Worm (Caenorhabditis elegans) whole organism, L1 larva: ENCODE results near the gene srw-7.

Source experiments
- aha-1 ChIP-seq: fragments of 150-350 bp; optimal IDR thresholded peaks from 2 replicates; lab custom pipeline; 2014; ENCODE audit warnings: missing biosample characterization, missing genetic modification characterization
- fkh-10 ChIP-seq: sonication (generic microtip); optimal IDR thresholded peaks from 2 replicates; lab custom pipeline; 2017; ENCODE audit warnings: missing biosample characterization, missing genetic modification reagents, missing genetic modification characterization
- nhr-77 ChIP-seq: fragments of 150-350 bp; optimal IDR thresholded peaks from 2 replicates; lab custom pipeline; 2014; ENCODE audit warnings: missing biosample characterization, missing genetic modification characterization
- pqm-1 ChIP-seq: sonication (generic microtip); optimal IDR thresholded peaks from 3 replicates; lab custom pipeline; 2017; ENCODE audit warnings: missing biosample characterization, missing genetic modification characterization
- tbx-2 ChIP-seq: sonication (generic microtip); optimal IDR thresholded peaks from 2 replicates; lab custom pipeline; 2016; ENCODE audit warnings: missing genetic modification characterization, missing compliant biosample characterization

DNA sequence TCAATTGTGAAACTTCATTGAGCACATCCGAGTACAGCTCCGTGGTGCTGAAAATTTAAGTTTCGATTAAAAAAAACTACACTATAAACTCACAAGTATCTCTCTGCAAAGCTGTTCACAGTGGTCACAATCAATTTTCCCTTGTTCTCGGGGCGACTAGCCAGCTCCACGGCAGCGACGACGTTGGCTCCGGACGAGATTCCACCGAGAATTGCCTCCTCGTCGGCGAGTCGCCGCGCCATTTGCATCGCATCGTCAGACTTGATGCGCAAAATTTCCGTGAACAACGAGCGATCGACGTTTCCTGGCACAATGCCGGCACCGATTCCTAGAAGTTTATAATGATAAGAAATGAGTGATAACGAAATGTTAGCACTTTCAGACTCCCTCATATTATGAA is 31.4 kb upstream of the srw-7 start:
- no peak for TF ChIP-seq fkh-10 (GFP tag; lab: Kevin White, UChicago)
- TF ChIP-seq nhr-77 (tag; lab: Kevin White, UChicago), result no peak
- TF ChIP-seq pqm-1 (tag; lab: Kevin White, UChicago), result no peak
- TF ChIP-seq tbx-2 (tag; lab: Kevin White, UChicago), result no peak
- no peak for TF ChIP-seq aha-1
